Worm (Caenorhabditis elegans): ENCODE results near the gene B0563.1.

Gene B0563.1

DNA sequence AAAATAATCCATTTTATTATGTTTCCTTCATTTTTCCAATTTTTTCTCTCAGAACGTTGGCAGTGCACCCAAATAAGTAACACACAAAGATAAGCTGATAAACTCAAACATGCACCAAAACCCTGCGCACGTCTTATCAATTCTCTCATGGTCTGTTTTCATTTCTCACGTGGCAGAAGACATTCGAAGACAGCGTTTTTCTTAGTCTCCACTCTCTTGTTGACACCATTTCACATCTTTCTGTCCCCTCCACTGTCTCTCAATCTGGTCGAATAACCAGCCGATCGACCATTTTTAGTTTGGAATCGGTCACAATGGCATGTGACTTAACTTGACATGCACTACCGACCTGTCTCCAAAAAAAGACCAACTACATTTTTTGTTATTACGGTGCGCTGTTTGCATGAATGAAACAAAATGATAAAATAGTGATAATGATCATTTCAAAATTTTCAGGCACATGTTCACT, 42.6 kb downstream of the B0563.1 start, which contains the start of gene C35B8.3:
C35B8.3 (plus strand) TSS at position 51 of the 469 bp plus-strand sequence.
- TF ChIP-seq dao-5 (tag; optimal IDR thresholded peaks at IDR 0.05), result no peak
- no peak for TF ChIP-seq W03F9.2 (tag; optimal IDR thresholded peaks at IDR 0.05)
- no peak for TF ChIP-seq him-1 (tag; optimal IDR thresholded peaks at IDR 0.05)
